Worm (Caenorhabditis elegans) whole organism, L1 larva: Measurements from ENCODE around the gene enu-3.6.

Experiments used
- C16A3.4 ChIP-seq: fragments of 150-350 bp; optimal IDR thresholded peaks from 2 replicates; lab custom pipeline; 2014; ENCODE audit warnings: missing biosample characterization, missing genetic modification characterization
- C34B4.2 ChIP-seq: sonication (generic microtip); optimal IDR thresholded peaks from 2 replicates; lab custom pipeline; 2017; ENCODE audit warnings: mild to moderate bottlenecking, missing genetic modification characterization, missing compliant biosample characterization
- F16B12.6 ChIP-seq: fragments of 150-350 bp; optimal IDR thresholded peaks from 2 replicates; lab custom pipeline; 2014; ENCODE audit warnings: missing biosample characterization, missing genetic modification characterization
- aha-1 ChIP-seq: fragments of 150-350 bp; optimal IDR thresholded peaks from 2 replicates; lab custom pipeline; 2014; ENCODE audit warnings: missing biosample characterization, missing genetic modification characterization
- alr-1 ChIP-seq: fragments of 200-800 bp; sonication (Bioruptor generic); optimal IDR thresholded peaks from 2 replicates; lab custom pipeline; 2018; ENCODE audit warnings: borderline replicate concordance, mild to moderate bottlenecking, missing genetic modification characterization, missing compliant biosample characterization
- ceh-63 ChIP-seq: fragments of 200-800 bp; sonication (Bioruptor generic); optimal IDR thresholded peaks from 2 replicates; lab custom pipeline; 2018; ENCODE audit warnings: mild to moderate bottlenecking, missing genetic modification characterization, missing compliant biosample characterization
- ceh-8 ChIP-seq: fragments of 200-800 bp; sonication (Bioruptor generic); optimal IDR thresholded peaks from 2 replicates; lab custom pipeline; 2018; ENCODE audit warnings: mild to moderate bottlenecking, missing genetic modification characterization, moderate library complexity, missing compliant biosample characterization
- ceh-82 ChIP-seq, 3 experiments: fragments of 150-350 bp in 1 of 3; sonication (generic microtip) in 2 of 3; optimal IDR thresholded peaks; 2 replicates each; lab custom pipeline; 2014 to 2017; ENCODE audit warnings: missing biosample characterization in 3 of 3, missing genetic modification characterization in 3 of 3
- dsc-1 ChIP-seq: sonication (generic microtip); optimal IDR thresholded peaks from 2 replicates; lab custom pipeline; 2016; ENCODE audit warnings: mild to moderate bottlenecking, missing genetic modification characterization, missing compliant biosample characterization
- efl-1 ChIP-seq, 4 experiments: fragments of 150-350 bp; optimal IDR thresholded peaks in 3 of 4; peaks in 1 of 4; 1 replicate in 1 of 4; 2 replicates in 3 of 4; lab custom pipeline; 2014; ENCODE audit warnings: missing biosample characterization in 2 of 4, missing genetic modification characterization in 2 of 4, missing genetic modification reagents in 2 of 4
- efl-3 ChIP-seq: fragments of 200-800 bp; sonication (Bioruptor generic); optimal IDR thresholded peaks from 2 replicates; lab custom pipeline; 2018; ENCODE audit warnings: mild to moderate bottlenecking, missing genetic modification characterization, missing compliant biosample characterization
- elt-2 ChIP-seq: sonication (generic microtip); optimal IDR thresholded peaks from 2 replicates; lab custom pipeline; 2016; ENCODE audit warnings: missing genetic modification characterization, mild to moderate bottlenecking, inconsistent platforms, missing compliant biosample characterization, missing genetic modification reagents
- ets-5 ChIP-seq: fragments of 200-800 bp; sonication (Bioruptor generic); IDR thresholded peaks from 2 replicates; pipeline ENCODE4 v1.3.6; 2022; ENCODE audit warnings: missing genetic modification characterization, missing compliant biosample characterization
- fkh-10 ChIP-seq: sonication (generic microtip); optimal IDR thresholded peaks from 2 replicates; lab custom pipeline; 2017; ENCODE audit warnings: missing biosample characterization, missing genetic modification reagents, missing genetic modification characterization
- hlh-17 ChIP-seq: fragments of 200-800 bp; sonication (Bioruptor generic); optimal IDR thresholded peaks from 2 replicates; lab custom pipeline; 2018; ENCODE audit warnings: missing genetic modification characterization, mild to moderate bottlenecking, missing compliant biosample characterization, moderate library complexity, borderline replicate concordance
- jun-1 ChIP-seq: fragments of 150-350 bp; optimal IDR thresholded peaks from 2 replicates; lab custom pipeline; 2014; ENCODE audit warnings: missing biosample characterization, missing genetic modification reagents, missing genetic modification characterization
- lin-13 ChIP-seq: fragments of 150-350 bp; optimal IDR thresholded peaks from 2 replicates; lab custom pipeline; 2014; ENCODE audit warnings: missing biosample characterization, missing genetic modification reagents, missing genetic modification characterization
- lin-14 ChIP-seq: fragments of 200-800 bp; sonication (Bioruptor generic); optimal IDR thresholded peaks from 2 replicates; lab custom pipeline; 2018; ENCODE audit warnings: mild to moderate bottlenecking, missing genetic modification characterization, moderate library complexity, missing compliant biosample characterization
- lin-35 ChIP-seq, 2 experiments: fragments of 150-350 bp; optimal IDR thresholded peaks; 2 replicates each; lab custom pipeline; 2014; ENCODE audit warnings: missing biosample characterization in 2 of 2, missing genetic modification characterization in 2 of 2, missing genetic modification reagents in 2 of 2
- lir-3 ChIP-seq: sonication (generic microtip); optimal IDR thresholded peaks from 2 replicates; lab custom pipeline; 2016; ENCODE audit warnings: mild to moderate bottlenecking, missing genetic modification characterization, moderate library complexity, missing compliant biosample characterization; ENCODE audit not compliant: poor library complexity
- mab-9 ChIP-seq: fragments of 200-800 bp; sonication (Bioruptor generic); IDR thresholded peaks from 2 replicates; pipeline ENCODE4 v1.3.6; 2022; ENCODE audit warnings: missing genetic modification reagents, missing genetic modification characterization, missing compliant biosample characterization
- mdl-1 ChIP-seq, 2 experiments: fragments of 150-350 bp; optimal IDR thresholded peaks; 2 replicates each; lab custom pipeline; 2014 to 2017; ENCODE audit warnings: missing biosample characterization in 2 of 2, missing genetic modification characterization in 2 of 2, inconsistent platforms in 1 of 2
- nhr-12 ChIP-seq: sonication (generic microtip); optimal IDR thresholded peaks from 2 replicates; lab custom pipeline; 2017; ENCODE audit warnings: missing biosample characterization, missing genetic modification characterization
- nhr-20 ChIP-seq: sonication (generic microtip); optimal IDR thresholded peaks from 2 replicates; lab custom pipeline; 2016; ENCODE audit warnings: mild to moderate bottlenecking, missing genetic modification characterization, missing compliant biosample characterization
- nhr-28 ChIP-seq: fragments of 150-350 bp; optimal IDR thresholded peaks from 2 replicates; lab custom pipeline; 2014; ENCODE audit warnings: missing biosample characterization, missing genetic modification characterization
- nhr-47 ChIP-seq: sonication (generic microtip); optimal IDR thresholded peaks from 2 replicates; lab custom pipeline; 2016; ENCODE audit warnings: mild to moderate bottlenecking, missing genetic modification characterization, moderate library complexity, missing compliant biosample characterization
- nhr-71 ChIP-seq: sonication (generic microtip); optimal IDR thresholded peaks from 2 replicates; lab custom pipeline; 2016; ENCODE audit warnings: mild to moderate bottlenecking, missing genetic modification characterization, moderate library complexity, missing compliant biosample characterization
- nhr-77 ChIP-seq: fragments of 150-350 bp; optimal IDR thresholded peaks from 2 replicates; lab custom pipeline; 2014; ENCODE audit warnings: missing biosample characterization, missing genetic modification characterization
- nhr-90 ChIP-seq: sonication (generic microtip); optimal IDR thresholded peaks from 2 replicates; lab custom pipeline; 2016; ENCODE audit warnings: mild to moderate bottlenecking, missing genetic modification characterization, missing compliant biosample characterization; ENCODE audit not compliant: poor library complexity
- rnt-1 ChIP-seq: sonication (generic microtip); optimal IDR thresholded peaks from 2 replicates; lab custom pipeline; 2016; ENCODE audit warnings: mild to moderate bottlenecking, missing genetic modification characterization, moderate library complexity, missing compliant biosample characterization
- snu-23 ChIP-seq: sonication (generic microtip); optimal IDR thresholded peaks from 2 replicates; lab custom pipeline; 2016; ENCODE audit warnings: missing genetic modification characterization, missing compliant biosample characterization
- sup-37 ChIP-seq: fragments of 200-800 bp; sonication (Bioruptor generic); optimal IDR thresholded peaks from 2 replicates; lab custom pipeline; 2018; ENCODE audit warnings: mild to moderate bottlenecking, missing genetic modification characterization, missing compliant biosample characterization
- swsn-7 ChIP-seq: sonication (generic microtip); optimal IDR thresholded peaks from 2 replicates; lab custom pipeline; 2016; ENCODE audit warnings: missing genetic modification characterization, missing compliant biosample characterization
- tbx-2 ChIP-seq: sonication (generic microtip); optimal IDR thresholded peaks from 2 replicates; lab custom pipeline; 2016; ENCODE audit warnings: missing genetic modification characterization, missing compliant biosample characterization
- tlp-1 ChIP-seq: fragments of 150-350 bp; optimal IDR thresholded peaks from 2 replicates; lab custom pipeline; 2014; ENCODE audit warnings: missing biosample characterization, missing genetic modification characterization
- unc-86 ChIP-seq: sonication (generic microtip); optimal IDR thresholded peaks from 2 replicates; lab custom pipeline; 2016; ENCODE audit warnings: missing genetic modification characterization, missing compliant biosample characterization
- unc-98 ChIP-seq: fragments of 200-800 bp; sonication (Bioruptor generic); IDR thresholded peaks from 2 replicates; pipeline ENCODE4 v1.3.6; 2022; ENCODE audit warnings: missing genetic modification characterization, missing compliant biosample characterization
- vab-15 ChIP-seq: sonication (generic microtip); optimal IDR thresholded peaks from 2 replicates; lab custom pipeline; 2017; ENCODE audit warnings: missing genotype, mild to moderate bottlenecking, missing genetic modification characterization, missing compliant biosample characterization
- zag-1 ChIP-seq: fragments of 150-350 bp; optimal IDR thresholded peaks from 2 replicates; lab custom pipeline; 2014; ENCODE audit warnings: missing biosample characterization, missing genetic modification characterization
- ztf-11 ChIP-seq, 2 experiments: sonication (generic microtip); optimal IDR thresholded peaks; 2 replicates each; lab custom pipeline; 2016 to 2017; ENCODE audit warnings: missing genetic modification characterization in 2 of 2, missing biosample characterization in 1 of 2, missing compliant biosample characterization in 1 of 2
- ztf-4 ChIP-seq: fragments of 150-350 bp; optimal IDR thresholded peaks from 2 replicates; lab custom pipeline; 2014; ENCODE audit warnings: missing biosample characterization, missing genetic modification characterization

The enu-3.6 gene

ce11 chrIII:10739902-10740301 is 10.3 kb upstream of the enu-3.6 start (continued):
- no peak for TF ChIP-seq sup-37 (GFP tag; lab: Kevin White, UChicago)
- peak; percentile 53 for TF ChIP-seq swsn-7 (tag; lab: Kevin White, UChicago)
- no peak for TF ChIP-seq zag-1 (tag; lab: Kevin White, UChicago)
- TF ChIP-seq snu-23: peak; percentile 71
- peak; percentile 52 for TF ChIP-seq unc-86 (tag; lab: Kevin White, UChicago)
- peak in 1 of 2 experiments; percentile 24 for TF ChIP-seq mdl-1 (tag; optimal IDR thresholded peaks at IDR 0.05; lab: Kevin White, UChicago)
- no peak for TF ChIP-seq ets-5 (GFP tag; lab: Robert Waterston, UW)
- no peak for TF ChIP-seq lin-13 (GFP tag; lab: Kevin White, UChicago)
- TF ChIP-seq nhr-71 (tag; lab: Kevin White, UChicago): peak; percentile 65
- peak; percentile 47 for TF ChIP-seq nhr-20 (tag; lab: Kevin White, UChicago)
- TF ChIP-seq alr-1: no peak
- no peak for TF ChIP-seq unc-98 (GFP tag; lab: Robert Waterston, UW)
- peak; percentile 57 for TF ChIP-seq tbx-2 (tag; lab: Kevin White, UChicago)
- peak; percentile 71 for TF ChIP-seq nhr-47 (tag; lab: Kevin White, UChicago)
- TF ChIP-seq C16A3.4 (tag; lab: Kevin White, UChicago): no peak
- TF ChIP-seq nhr-77 (tag; lab: Kevin White, UChicago): no peak
- peak; percentile 4 for TF ChIP-seq jun-1 (tag; lab: Kevin White, UChicago)
- no peak for TF ChIP-seq vab-15 (tag; lab: Kevin White, UChicago)
- no peak for TF ChIP-seq elt-2 (tag; lab: Kevin White, UChicago)
- peak in 2 of 3 experiments; percentile 21 to 60 for TF ChIP-seq ceh-82 (tag; optimal IDR thresholded peaks at IDR 0.05; lab: Kevin White, UChicago)
- no peak for TF ChIP-seq ceh-8
- TF ChIP-seq nhr-12: no peak
- TF ChIP-seq mab-9 (GFP tag; lab: Robert Waterston, UW): no peak
- no peak for TF ChIP-seq hlh-17
- no peak for TF ChIP-seq tlp-1 (tag; lab: Kevin White, UChicago)
- no peak for TF ChIP-seq efl-3 (GFP tag; lab: Kevin White, UChicago)
- TF ChIP-seq lir-3 (tag; lab: Kevin White, UChicago): no peak
- no peak for TF ChIP-seq ztf-11 (tag; optimal IDR thresholded peaks at IDR 0.05; lab: Kevin White, UChicago)
- no peak for TF ChIP-seq nhr-28 (tag; lab: Kevin White, UChicago)
- TF ChIP-seq nhr-90 (tag; lab: Kevin White, UChicago): peak; percentile 17
- no peak for TF ChIP-seq fkh-10 (GFP tag; lab: Kevin White, UChicago)
- TF ChIP-seq C34B4.2 (tag; lab: Kevin White, UChicago): no peak
- TF ChIP-seq rnt-1 (tag; lab: Kevin White, UChicago): peak; percentile 55
- TF ChIP-seq aha-1 (tag; lab: Kevin White, UChicago): no peak
- TF ChIP-seq lin-14: peak; percentile 66
- peak; percentile 64 to 68 for TF ChIP-seq lin-35 (GFP tag; optimal IDR thresholded peaks at IDR 0.05; lab: Kevin White, UChicago)
- TF ChIP-seq ztf-4 (tag; lab: Kevin White, UChicago): no peak
- no peak for TF ChIP-seq ceh-63 (GFP tag; lab: Kevin White, UChicago)
- peak; percentile 48 for TF ChIP-seq dsc-1 (tag; lab: Kevin White, UChicago)
- TF ChIP-seq, all 84 proteins: peak for 29

- TF ChIP-seq efl-1 (optimal IDR thresholded peaks at IDR 0.05; lab: Kevin White, UChicago) (no peak), efl-1 (GFP tag; optimal IDR thresholded peaks at IDR 0.05 in 1 of 2; lab: Kevin White, UChicago) (peak in 1 of 2 experiments; percentile 72), F16B12.6 (tag; lab: Kevin White, UChicago) (no peak)
Observed at ce11 chrIII:10740518-10740917, 9.7 kb upstream of the enu-3.6 start, which contains the start of gene K01G5.8. TSS of gene K01G5.8 (minus strand) at chrIII:10740772.
